Worm (Caenorhabditis elegans) whole organism, L3 larva: ENCODE data around the gene Y39E4B.10.
A peak's percentile ranks its signal among the peaks of the same experiment; 100 is the strongest.

Experiments used
- ZK546.5 ChIP-seq: sonication (generic microtip); optimal IDR thresholded peaks from 2 replicates; lab custom pipeline; 2017; ENCODE audit warnings: missing biosample characterization, missing genetic modification characterization
- aly-2 ChIP-seq: fragments of 150-350 bp; optimal IDR thresholded peaks from 2 replicates; lab custom pipeline; 2014; ENCODE audit warnings: missing biosample characterization, missing genetic modification characterization
- ama-1 ChIP-seq: fragments of 150-350 bp; optimal IDR thresholded peaks from 2 replicates; lab custom pipeline; 2018
- ceh-16 ChIP-seq: sonication (generic microtip); optimal IDR thresholded peaks from 2 replicates; lab custom pipeline; 2017; ENCODE audit warnings: missing biosample characterization, missing genetic modification characterization
- ceh-28 ChIP-seq: fragments of 150-350 bp; optimal IDR thresholded peaks from 2 replicates; lab custom pipeline; 2014; ENCODE audit warnings: missing biosample characterization, missing genetic modification reagents, missing genetic modification characterization
- ceh-82 ChIP-seq: fragments of 150-350 bp; optimal IDR thresholded peaks from 2 replicates; lab custom pipeline; 2014; ENCODE audit warnings: missing biosample characterization, missing genetic modification characterization
- egl-27 ChIP-seq: sonication (generic microtip); optimal IDR thresholded peaks from 4 replicates; lab custom pipeline; 2017; ENCODE audit warnings: missing biosample characterization, missing genetic modification reagents, missing genetic modification characterization
- elt-1 ChIP-seq: fragments of 150-350 bp; optimal IDR thresholded peaks from 2 replicates; lab custom pipeline; 2014; ENCODE audit warnings: missing biosample characterization, missing genetic modification characterization
- elt-2 ChIP-seq: sonication (generic microtip); optimal IDR thresholded peaks from 2 replicates; lab custom pipeline; 2016; ENCODE audit warnings: missing genetic modification reagents, mild to moderate bottlenecking, missing genetic modification characterization, missing compliant biosample characterization
- elt-3 ChIP-seq, 3 experiments: fragments of 150-350 bp in 1 of 3; sonication (generic microtip) in 2 of 3; optimal IDR thresholded peaks; 2 replicates in 2 of 3; 4 replicates in 1 of 3; lab custom pipeline; 2014 to 2017; ENCODE audit warnings: missing biosample characterization in 3 of 3, missing genetic modification characterization in 3 of 3
- eor-1 ChIP-seq, 2 experiments: fragments of 150-350 bp; optimal IDR thresholded peaks; 2 replicates each; lab custom pipeline; 2014 to 2018; ENCODE audit warnings: missing biosample characterization in 2 of 2, missing genetic modification characterization in 2 of 2
- fos-1 ChIP-seq: fragments of 150-350 bp; optimal IDR thresholded peaks from 2 replicates; lab custom pipeline; 2014; ENCODE audit warnings: missing biosample characterization, missing genetic modification characterization
- hmg-11 ChIP-seq: sonication (generic microtip); optimal IDR thresholded peaks from 2 replicates; lab custom pipeline; 2016; ENCODE audit warnings: missing genetic modification characterization, missing compliant biosample characterization
- lin-15B ChIP-seq: fragments of 150-350 bp; optimal IDR thresholded peaks from 2 replicates; lab custom pipeline; 2014; ENCODE audit warnings: missing biosample characterization, missing genetic modification characterization
- nfya-1 ChIP-seq: sonication (generic microtip); optimal IDR thresholded peaks from 2 replicates; lab custom pipeline; 2017; ENCODE audit warnings: missing genetic modification characterization, mild to moderate bottlenecking, missing compliant biosample characterization, antibody characterized with exemption, moderate library complexity; ENCODE audit not compliant: insufficient read depth
- nhr-11 ChIP-seq: fragments of 150-350 bp; optimal IDR thresholded peaks from 2 replicates; lab custom pipeline; 2014; ENCODE audit warnings: missing biosample characterization, missing genetic modification characterization
- nhr-12 ChIP-seq: fragments of 150-350 bp; optimal IDR thresholded peaks from 2 replicates; lab custom pipeline; 2014; ENCODE audit warnings: missing biosample characterization, missing genetic modification characterization
- nhr-23 ChIP-seq: fragments of 150-350 bp; optimal IDR thresholded peaks from 2 replicates; lab custom pipeline; 2014; ENCODE audit warnings: missing biosample characterization, missing genetic modification reagents, missing genetic modification characterization
- nhr-237 ChIP-seq: fragments of 150-350 bp; optimal IDR thresholded peaks from 2 replicates; lab custom pipeline; 2014; ENCODE audit warnings: missing biosample characterization, missing genetic modification characterization
- nhr-25 ChIP-seq: sonication (generic microtip); optimal IDR thresholded peaks from 2 replicates; lab custom pipeline; 2017; ENCODE audit warnings: missing biosample characterization, missing genetic modification characterization
- nhr-28 ChIP-seq: fragments of 150-350 bp; optimal IDR thresholded peaks from 2 replicates; lab custom pipeline; 2014; ENCODE audit warnings: missing biosample characterization, missing genetic modification characterization
- nhr-43 ChIP-seq: sonication (generic microtip); optimal IDR thresholded peaks from 2 replicates; lab custom pipeline; 2016; ENCODE audit warnings: mild to moderate bottlenecking, missing genetic modification characterization, missing compliant biosample characterization; ENCODE audit not compliant: poor library complexity, severe bottlenecking
- nhr-67 ChIP-seq: fragments of 150-350 bp; optimal IDR thresholded peaks from 2 replicates; lab custom pipeline; 2014; ENCODE audit warnings: missing biosample characterization, missing genetic modification characterization
- nhr-76 ChIP-seq: fragments of 150-350 bp; sonication (generic microtip); optimal IDR thresholded peaks from 5 replicates; lab custom pipeline; 2014; ENCODE audit warnings: missing biosample characterization, missing genetic modification characterization
- pha-4 ChIP-seq: fragments of 150-350 bp; optimal IDR thresholded peaks from 2 replicates; lab custom pipeline; 2014; ENCODE audit warnings: missing biosample characterization, missing genetic modification reagents, missing genetic modification characterization
- pqm-1 ChIP-seq: fragments of 150-350 bp; optimal IDR thresholded peaks from 2 replicates; lab custom pipeline; 2017; ENCODE audit warnings: missing biosample characterization, missing genetic modification characterization, inconsistent platforms
- snpc-4 ChIP-seq: fragments of 150-350 bp; optimal IDR thresholded peaks from 2 replicates; lab custom pipeline; 2014; ENCODE audit warnings: missing biosample characterization, missing genetic modification characterization
- unc-39 ChIP-seq: sonication (generic microtip); optimal IDR thresholded peaks from 4 replicates; lab custom pipeline; 2017; ENCODE audit warnings: missing biosample characterization, missing genetic modification characterization
- unc-62 ChIP-seq: fragments of 150-350 bp; sonication (generic microtip); optimal IDR thresholded peaks from 4 replicates; lab custom pipeline; 2014; ENCODE audit warnings: missing biosample characterization, missing genetic modification reagents, missing genetic modification characterization
- zag-1 ChIP-seq: fragments of 150-350 bp; optimal IDR thresholded peaks from 2 replicates; lab custom pipeline; 2014; ENCODE audit warnings: missing biosample characterization, missing genetic modification characterization
- ztf-4 ChIP-seq: fragments of 150-350 bp; optimal IDR thresholded peaks from 2 replicates; lab custom pipeline; 2014; ENCODE audit warnings: missing biosample characterization, missing genetic modification characterization

The Y39E4B.10 gene

ce11 chrIII:13152697-13153391 is at the start of gene Y39E4B.10:
Gene Y39E4B.10 (minus strand): TSS chrIII:13152858.
- no peak for TF ChIP-seq unc-39 (tag; lab: Kevin White, UChicago)
- TF ChIP-seq ZK546.5 (tag; lab: Kevin White, UChicago) = no peak
- no peak for TF ChIP-seq ama-1 (lab: Kevin White, UChicago)
- TF ChIP-seq nhr-23 (tag; lab: Kevin White, UChicago) = peak; percentile 14
- no peak for TF ChIP-seq nhr-25 (tag; lab: Kevin White, UChicago)
- TF ChIP-seq pqm-1 (tag; lab: Kevin White, UChicago) = peak; percentile 10
- peak; percentile 17 for TF ChIP-seq snpc-4 (tag; lab: Kevin White, UChicago)
- no peak for TF ChIP-seq egl-27
- TF ChIP-seq nhr-67 (tag; lab: Kevin White, UChicago) = no peak
- peak; percentile 44 for TF ChIP-seq pha-4
- no peak for TF ChIP-seq nhr-28
- TF ChIP-seq eor-1 (tag; optimal IDR thresholded peaks at IDR 0.05; lab: Kevin White, UChicago) = no peak
- TF ChIP-seq hmg-11 (tag; lab: Kevin White, UChicago) = peak; percentile 64
- no peak for TF ChIP-seq nhr-237
- peak; percentile 59 for TF ChIP-seq nfya-1
- TF ChIP-seq ztf-4 (tag; lab: Kevin White, UChicago) = no peak
- peak; percentile 77 for TF ChIP-seq lin-15B (tag; lab: Kevin White, UChicago)
- peak; percentile 1 for TF ChIP-seq elt-2 (tag; lab: Kevin White, UChicago)

- no peak for TF ChIP-seq hmg-11 (tag; lab: Kevin White, UChicago)
- TF ChIP-seq unc-62 (GFP tag; lab: Kevin White, UChicago) = no peak
- TF ChIP-seq nfya-1 = peak; percentile 92
Measured at ce11 chrIII:13201901-13202300, 49.2 kb upstream of the Y39E4B.10 start.

ce11 chrIII:13201079-13201478 is 48.4 kb upstream of the Y39E4B.10 start:
- no peak for TF ChIP-seq lin-15B (tag; lab: Kevin White, UChicago)
- no peak for TF ChIP-seq elt-2 (tag; lab: Kevin White, UChicago)
- TF ChIP-seq elt-3 (tag; optimal IDR thresholded peaks at IDR 0.05; lab: Kevin White, UChicago) = no peak
- TF ChIP-seq nfya-1 = peak; percentile 88
- TF ChIP-seq nhr-11 (tag; lab: Kevin White, UChicago) = no peak
- no peak for TF ChIP-seq zag-1 (tag; lab: Kevin White, UChicago)

- peak; percentile 45 for TF ChIP-seq ceh-28 (tag; lab: Kevin White, UChicago)
- no peak for TF ChIP-seq fos-1 (tag; lab: Kevin White, UChicago)
- no peak for TF ChIP-seq nhr-12 (tag; lab: Kevin White, UChicago)
- TF ChIP-seq pha-4 = peak; percentile 54
- TF ChIP-seq lin-15B (tag; lab: Kevin White, UChicago) = peak; percentile 45
- no peak for TF ChIP-seq ceh-16 (tag; lab: Kevin White, UChicago)
- TF ChIP-seq ceh-82 (tag; lab: Kevin White, UChicago) = no peak
- no peak for TF ChIP-seq nhr-11 (tag; lab: Kevin White, UChicago)
- peak; percentile 32 for TF ChIP-seq nhr-23 (tag; lab: Kevin White, UChicago)
- TF ChIP-seq nhr-237 = no peak
- TF ChIP-seq aly-2 = no peak
- peak; percentile 44 for TF ChIP-seq hmg-11 (tag; lab: Kevin White, UChicago)
- peak; percentile 67 for TF ChIP-seq nfya-1
Measured at ce11 chrIII:13187773-13188172, 35.1 kb upstream of the Y39E4B.10 start.

ce11 chrIII:13187090-13187489 is 34.4 kb upstream of the Y39E4B.10 start, which contains the start of gene gly-5:
Gene gly-5 (plus strand): TSS chrIII:13187390.
- no peak for TF ChIP-seq nhr-76 (tag; lab: Kevin White, UChicago)
- TF ChIP-seq pha-4 = peak; percentile 90
- peak; percentile 43 for TF ChIP-seq pqm-1 (tag; lab: Kevin White, UChicago)
- TF ChIP-seq elt-2 (tag; lab: Kevin White, UChicago) = peak; percentile 38
- TF ChIP-seq nhr-43 (tag; lab: Kevin White, UChicago) = no peak

ce11 chrIII:13182003-13182402 is 29.3 kb upstream of the Y39E4B.10 start:
- TF ChIP-seq nhr-25 (tag; lab: Kevin White, UChicago) (peak; percentile 71), lin-15B (tag; lab: Kevin White, UChicago) (peak; percentile 6), nhr-28 (no peak), nfya-1 (peak; percentile 65), hmg-11 (tag; lab: Kevin White, UChicago) (peak; percentile 30), snpc-4 (tag; lab: Kevin White, UChicago) (peak; percentile 13), elt-1 (no peak), nhr-12 (tag; lab: Kevin White, UChicago) (no peak), pha-4 (peak; percentile 83), elt-2 (tag; lab: Kevin White, UChicago) (peak; percentile 1), nhr-23 (tag; lab: Kevin White, UChicago) (peak; percentile 78), nhr-43 (tag; lab: Kevin White, UChicago) (peak; percentile 13), nhr-67 (tag; lab: Kevin White, UChicago) (no peak), nhr-11 (tag; lab: Kevin White, UChicago) (no peak), aly-2 (no peak)
